Worm (Caenorhabditis elegans): ENCODE results near the gene F20C5.6.
A peak's percentile ranks its signal among the peaks of the same experiment; 100 is the strongest.

F20C5.6 gene

ce11 chrIV:8758620-8759019, 14.4 kb downstream of the F20C5.6 start:
- peak; percentile 25 for TF ChIP-seq nfya-1 (tag; optimal IDR thresholded peaks at IDR 0.05)
- peak; percentile 17 for TF ChIP-seq ceh-31 (tag; optimal IDR thresholded peaks at IDR 0.05)
- no peak for TF ChIP-seq ceh-9 (tag; optimal IDR thresholded peaks at IDR 0.05)
- TF ChIP-seq fax-1 (tag; optimal IDR thresholded peaks at IDR 0.05): no peak
- no peak for TF ChIP-seq ceh-18 (tag; optimal IDR thresholded peaks at IDR 0.05)
- no peak for TF ChIP-seq pag-3 (tag; optimal IDR thresholded peaks at IDR 0.05; ENCODE audit: borderline replicate concordance)
- TF ChIP-seq unc-42 (tag; optimal IDR thresholded peaks at IDR 0.05): peak; percentile 35
- TF ChIP-seq ceh-14 (tag; optimal IDR thresholded peaks at IDR 0.05): peak; percentile 4
- TF ChIP-seq ceh-45 (GFP tag; IDR thresholded peaks at IDR 0.05): no peak
- TF ChIP-seq pqm-1 (tag; optimal IDR thresholded peaks at IDR 0.05): no peak
- TF ChIP-seq tbx-2 (tag; optimal IDR thresholded peaks at IDR 0.05): no peak

DNA sequence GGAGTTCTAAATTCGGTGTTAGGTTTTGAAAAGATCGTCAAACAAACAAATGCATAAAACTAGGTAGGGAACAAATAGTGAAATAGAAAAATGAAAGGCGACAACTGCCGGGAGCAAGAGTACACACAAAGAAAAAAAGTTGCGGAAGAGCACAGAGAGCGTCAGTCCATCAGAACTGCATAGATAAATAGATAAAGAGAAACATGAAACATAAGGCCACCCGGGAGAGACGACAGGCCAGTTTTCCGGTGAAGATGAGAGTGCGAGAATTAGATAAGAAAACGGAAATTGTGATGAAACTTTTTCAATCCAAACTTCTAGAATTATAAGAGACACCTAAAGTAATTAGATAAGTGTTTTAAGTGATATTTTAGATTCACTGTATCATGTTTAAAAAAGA, 15.3 kb downstream of the F20C5.6 start:
- TF ChIP-seq pax-1 (tag; optimal IDR thresholded peaks at IDR 0.05): no peak
- TF ChIP-seq ceh-45 (GFP tag; IDR thresholded peaks at IDR 0.05): no peak
- no peak for TF ChIP-seq fkh-10 (GFP tag; optimal IDR thresholded peaks at IDR 0.05)
- no peak for TF ChIP-seq dmd-4 (tag; optimal IDR thresholded peaks at IDR 0.05; ENCODE audit: borderline replicate concordance)
- no peak for TF ChIP-seq nfya-1 (tag; optimal IDR thresholded peaks at IDR 0.05)
- TF ChIP-seq ceh-18 (tag; optimal IDR thresholded peaks at IDR 0.05): peak; percentile 14
- TF ChIP-seq pros-1 (tag; optimal IDR thresholded peaks at IDR 0.05): no peak
- TF ChIP-seq Y22D7AL.16 (tag; optimal IDR thresholded peaks at IDR 0.05): no peak
- TF ChIP-seq ceh-19 (GFP tag; optimal IDR thresholded peaks at IDR 0.05): no peak
- TF ChIP-seq unc-42 (tag; optimal IDR thresholded peaks at IDR 0.05): peak; percentile 19

ce11 chrIV:8754727-8755126, 18.3 kb downstream of the F20C5.6 start, which contains the start of gene elli-1:
elli-1 (minus strand) TSS chrIV:8754827.
- TF ChIP-seq fkh-10 (GFP tag; optimal IDR thresholded peaks at IDR 0.05): no peak
- TF ChIP-seq F13H6.1 (tag; optimal IDR thresholded peaks at IDR 0.05): no peak
- no peak for TF ChIP-seq unc-86 (tag; optimal IDR thresholded peaks at IDR 0.05)
- TF ChIP-seq hlh-13 (GFP tag; optimal IDR thresholded peaks at IDR 0.05): no peak
- no peak for TF ChIP-seq gmeb-2 (tag; optimal IDR thresholded peaks at IDR 0.05)
- no peak for TF ChIP-seq unc-3 (GFP tag; conservative IDR thresholded peaks at IDR 0.05)
- TF ChIP-seq unc-3 (tag; optimal IDR thresholded peaks at IDR 0.05): no peak
- TF ChIP-seq ceh-2 (tag; optimal IDR thresholded peaks at IDR 0.05): no peak
- TF ChIP-seq zip-5 (tag; optimal IDR thresholded peaks at IDR 0.05): no peak
- TF ChIP-seq nfya-1 (tag; optimal IDR thresholded peaks at IDR 0.05): no peak
- TF ChIP-seq unc-42 (tag; optimal IDR thresholded peaks at IDR 0.05): no peak
- no peak for TF ChIP-seq npax-4 (tag; optimal IDR thresholded peaks at IDR 0.05)
- TF ChIP-seq elt-4 (tag; optimal IDR thresholded peaks at IDR 0.05): no peak

- no peak for TF ChIP-seq pha-2 (tag; optimal IDR thresholded peaks at IDR 0.05)
- no peak for TF ChIP-seq pat-9 (tag; optimal IDR thresholded peaks at IDR 0.05)
- TF ChIP-seq sdc-2 (tag; optimal IDR thresholded peaks at IDR 0.05): no peak
- TF ChIP-seq lim-6 (tag; optimal IDR thresholded peaks at IDR 0.05): no peak
- no peak for TF ChIP-seq sox-4 (tag; optimal IDR thresholded peaks at IDR 0.05)
- TF ChIP-seq C38D4.7 (GFP tag; optimal IDR thresholded peaks at IDR 0.05): no peak
- TF ChIP-seq unc-42 (tag; optimal IDR thresholded peaks at IDR 0.05): no peak
- TF ChIP-seq unc-86 (tag; optimal IDR thresholded peaks at IDR 0.05): no peak
- no peak for TF ChIP-seq syd-9 (tag; optimal IDR thresholded peaks at IDR 0.05)
- TF ChIP-seq nfya-1 (tag; optimal IDR thresholded peaks at IDR 0.05): no peak
- no peak for TF ChIP-seq hlh-15 (tag; optimal IDR thresholded peaks at IDR 0.05)
- no peak for TF ChIP-seq ceh-2 (tag; optimal IDR thresholded peaks at IDR 0.05)
- TF ChIP-seq ets-4 (tag; optimal IDR thresholded peaks at IDR 0.05): no peak
- TF ChIP-seq ceh-45 (GFP tag; IDR thresholded peaks at IDR 0.05): no peak
- TF ChIP-seq dve-1 (tag; optimal IDR thresholded peaks at IDR 0.05): no peak
- TF ChIP-seq ref-2 (tag; optimal IDR thresholded peaks at IDR 0.05): no peak
- no peak for TF ChIP-seq mec-3 (tag; optimal IDR thresholded peaks at IDR 0.05; ENCODE audit: borderline replicate concordance)
- TF ChIP-seq elt-2 (tag; optimal IDR thresholded peaks at IDR 0.05): no peak
Observed at ce11 chrIV:8754146-8754545, 18.9 kb downstream of the F20C5.6 start.

Measured in whole organism, late embryonic.